Worm (Caenorhabditis elegans): ENCODE results near the gene lgc-41.

- TF ChIP-seq nhr-237 (tag; optimal IDR thresholded peaks at IDR 0.05), result no peak
- no peak for TF ChIP-seq lin-39 (tag; optimal IDR thresholded peaks at IDR 0.05)
- no peak for TF ChIP-seq skn-1 (tag; optimal IDR thresholded peaks at IDR 0.05)
Observed at ce11 chrX:10410539-10410938, 43.5 kb upstream of the lgc-41 start.
